Worm (Caenorhabditis elegans) whole organism, L4 larva: Measurements from ENCODE around the gene dnj-5.

Experiments used
- F26F4.8 ChIP-seq: fragments of 200-800 bp; sonication (Bioruptor generic); conservative IDR thresholded peaks from 2 replicates; pipeline ENCODE4 v1.3.6; 2022; ENCODE audit warnings: missing genetic modification characterization, missing compliant biosample characterization
- F44E2.7 ChIP-seq: fragments of 200-800 bp; sonication (Bioruptor generic); IDR thresholded peaks from 2 replicates; pipeline ENCODE4 v2.1.2; 2022; ENCODE audit warnings: missing genetic modification characterization, missing compliant biosample characterization
- F49E8.2 ChIP-seq: sonication (generic microtip); optimal IDR thresholded peaks from 2 replicates; lab custom pipeline; 2016; ENCODE audit warnings: missing compliant biosample characterization, mild to moderate bottlenecking, missing genetic modification characterization, borderline replicate concordance
- R02D3.7 ChIP-seq: fragments of 150-350 bp; sonication (generic microtip); optimal IDR thresholded peaks from 3 replicates; lab custom pipeline; 2014; ENCODE audit warnings: missing biosample characterization, missing genetic modification characterization
- Y48G9A.11 ChIP-seq: fragments of 200-800 bp; sonication (Bioruptor generic); IDR thresholded peaks from 2 replicates; pipeline ENCODE4 v1.3.6; 2022; ENCODE audit warnings: missing genetic modification reagents, missing genetic modification characterization, missing compliant biosample characterization
- Y5F2A.4 ChIP-seq: fragments of 200-800 bp; sonication (Bioruptor generic); optimal IDR thresholded peaks from 2 replicates; lab custom pipeline; 2018; ENCODE audit warnings: mild to moderate bottlenecking, missing genetic modification characterization, missing compliant biosample characterization
- aly-2 ChIP-seq: sonication (generic microtip); optimal IDR thresholded peaks from 2 replicates; lab custom pipeline; 2018; ENCODE audit warnings: missing biosample characterization, missing genetic modification characterization
- ama-1 ChIP-seq: fragments of 150-350 bp; optimal IDR thresholded peaks from 2 replicates; lab custom pipeline; 2014; ENCODE audit warnings: inconsistent platforms, mixed read lengths
- ceh-82 ChIP-seq: sonication (generic microtip); optimal IDR thresholded peaks from 2 replicates; lab custom pipeline; 2017; ENCODE audit warnings: missing biosample characterization, missing genetic modification characterization
- ctbp-1 ChIP-seq: fragments of 200-800 bp; sonication (Bioruptor generic); IDR thresholded peaks from 2 replicates; pipeline ENCODE4 v1.3.6; 2022; ENCODE audit warnings: missing genetic modification reagents, missing genetic modification characterization, missing compliant biosample characterization
- daf-8 ChIP-seq: fragments of 200-800 bp; sonication (Bioruptor generic); IDR thresholded peaks from 2 replicates; pipeline ENCODE4 v1.3.6; 2022; ENCODE audit warnings: missing genetic modification characterization, missing compliant biosample characterization
- dmd-6 ChIP-seq: fragments of 200-800 bp; sonication (Bioruptor generic); IDR thresholded peaks from 2 replicates; pipeline ENCODE4 v1.3.6; 2022; ENCODE audit warnings: missing genetic modification reagents, missing genetic modification characterization, missing compliant biosample characterization
- dpl-1 ChIP-seq: fragments of 150-350 bp; optimal IDR thresholded peaks from 2 replicates; lab custom pipeline; 2014; ENCODE audit warnings: missing biosample characterization, missing genetic modification reagents, missing genetic modification characterization
- dve-1 ChIP-seq: sonication (generic microtip); optimal IDR thresholded peaks from 2 replicates; lab custom pipeline; 2017; ENCODE audit warnings: antibody characterized with exemption, mild to moderate bottlenecking, missing genetic modification characterization, missing compliant biosample characterization; ENCODE audit not compliant: insufficient read depth
- egl-27 ChIP-seq: sonication (generic microtip); optimal IDR thresholded peaks from 3 replicates; lab custom pipeline; 2017; ENCODE audit warnings: missing biosample characterization, missing genetic modification reagents, missing genetic modification characterization
- egl-43 ChIP-seq: fragments of 200-800 bp; sonication (Bioruptor generic); IDR thresholded peaks from 2 replicates; pipeline ENCODE4 v1.3.6; 2022; ENCODE audit warnings: missing genetic modification reagents, missing genetic modification characterization, missing compliant biosample characterization
- fos-1 ChIP-seq: fragments of 150-350 bp; optimal IDR thresholded peaks from 2 replicates; lab custom pipeline; 2014; ENCODE audit warnings: missing biosample characterization, missing genetic modification characterization
- hlh-11 ChIP-seq: fragments of 200-800 bp; sonication (Bioruptor generic); optimal IDR thresholded peaks from 2 replicates; lab custom pipeline; 2018; ENCODE audit warnings: mild to moderate bottlenecking, missing genetic modification characterization, missing compliant biosample characterization
- hlh-30 ChIP-seq: sonication (generic microtip); optimal IDR thresholded peaks from 2 replicates; lab custom pipeline; 2017; ENCODE audit warnings: antibody characterized with exemption, mild to moderate bottlenecking, missing genetic modification characterization, missing compliant biosample characterization; ENCODE audit not compliant: insufficient read depth
- hmg-1.1 ChIP-seq: fragments of 200-800 bp; sonication (Bioruptor generic); IDR thresholded peaks from 2 replicates; pipeline ENCODE4 v1.3.6; 2022; ENCODE audit warnings: missing genetic modification reagents, missing genetic modification characterization, missing compliant biosample characterization
- lir-3 ChIP-seq: sonication (generic microtip); optimal IDR thresholded peaks from 2 replicates; lab custom pipeline; 2016; ENCODE audit warnings: mild to moderate bottlenecking, missing genetic modification characterization, missing compliant biosample characterization
- madf-5 ChIP-seq, 2 experiments: fragments of 200-800 bp; sonication (Bioruptor generic); IDR thresholded peaks; 2 replicates each; pipeline ENCODE4 v1.3.6; 2022; ENCODE audit warnings: missing compliant biosample characterization in 2 of 2, missing genetic modification characterization in 2 of 2
- madf-9 ChIP-seq: fragments of 200-800 bp; sonication (Bioruptor generic); conservative IDR thresholded peaks from 2 replicates; pipeline ENCODE4 v1.3.6; 2022; ENCODE audit warnings: missing genetic modification reagents, missing genetic modification characterization, missing compliant biosample characterization
- mdl-1 ChIP-seq, 2 experiments: fragments of 150-350 bp in 1 of 2; sonication (generic microtip) in 1 of 2; optimal IDR thresholded peaks; 2 replicates each; lab custom pipeline; 2014 to 2017; ENCODE audit warnings: missing biosample characterization in 2 of 2, missing genetic modification characterization in 2 of 2
- mep-1 ChIP-seq: fragments of 150-350 bp; sonication (generic microtip); optimal IDR thresholded peaks from 3 replicates; lab custom pipeline; 2014; ENCODE audit warnings: missing biosample characterization, missing genetic modification characterization
- mes-2 ChIP-seq: sonication (generic microtip); optimal IDR thresholded peaks from 2 replicates; lab custom pipeline; 2016; ENCODE audit warnings: missing genotype, mild to moderate bottlenecking, missing genetic modification characterization, missing compliant biosample characterization; ENCODE audit not compliant: poor library complexity, severe bottlenecking
- mxl-2 ChIP-seq: fragments of 200-800 bp; sonication (Bioruptor generic); conservative IDR thresholded peaks from 2 replicates; pipeline ENCODE4 v1.3.6; 2022; ENCODE audit warnings: missing genetic modification reagents, missing genetic modification characterization, missing compliant biosample characterization
- mxl-3 ChIP-seq: fragments of 200-800 bp; sonication (Bioruptor generic); optimal IDR thresholded peaks from 2 replicates; lab custom pipeline; 2018; ENCODE audit warnings: mild to moderate bottlenecking, missing genetic modification characterization, missing compliant biosample characterization
- nhr-11 ChIP-seq: fragments of 150-350 bp; optimal IDR thresholded peaks from 2 replicates; lab custom pipeline; 2014; ENCODE audit warnings: missing biosample characterization, missing genetic modification characterization
- nhr-111 ChIP-seq: fragments of 200-800 bp; sonication (Bioruptor generic); optimal IDR thresholded peaks from 2 replicates; lab custom pipeline; 2018; ENCODE audit warnings: mild to moderate bottlenecking, missing genetic modification characterization, missing compliant biosample characterization
- nhr-237 ChIP-seq: sonication (generic microtip); optimal IDR thresholded peaks from 2 replicates; lab custom pipeline; 2017; ENCODE audit warnings: missing biosample characterization, missing genetic modification characterization
- nhr-25 ChIP-seq: sonication (generic microtip); optimal IDR thresholded peaks from 2 replicates; lab custom pipeline; 2017; ENCODE audit warnings: missing genetic modification characterization, mild to moderate bottlenecking, missing compliant biosample characterization, antibody characterized with exemption, moderate library complexity, borderline replicate concordance; ENCODE audit not compliant: insufficient read depth
- nhr-28 ChIP-seq: fragments of 150-350 bp; optimal IDR thresholded peaks from 2 replicates; lab custom pipeline; 2014; ENCODE audit warnings: missing biosample characterization, missing genetic modification characterization
- nhr-41 ChIP-seq: fragments of 200-800 bp; sonication (Bioruptor generic); IDR thresholded peaks from 2 replicates; pipeline ENCODE4 v1.3.6; 2022; ENCODE audit warnings: missing genetic modification reagents, missing genetic modification characterization, missing compliant biosample characterization
- nhr-42 ChIP-seq: fragments of 200-800 bp; sonication (Bioruptor generic); IDR thresholded peaks from 2 replicates; pipeline ENCODE4 v1.3.6; 2022; ENCODE audit warnings: missing genetic modification characterization, missing compliant biosample characterization
- nhr-48 ChIP-seq: sonication (generic microtip); optimal IDR thresholded peaks from 2 replicates; lab custom pipeline; 2016; ENCODE audit warnings: mild to moderate bottlenecking, missing genetic modification characterization, missing compliant biosample characterization
- pha-4 ChIP-seq, 2 experiments: fragments of 150-350 bp in 1 of 2; fragments of 200-800 bp in 1 of 2; sonication (Bioruptor generic) in 1 of 2; IDR thresholded peaks in 1 of 2; optimal IDR thresholded peaks in 1 of 2; 2 replicates each; pipeline versions ENCODE4 v1.3.6 to Lab custom; 2014 to 2022; ENCODE audit warnings: missing genetic modification characterization in 2 of 2, missing genetic modification reagents in 2 of 2, missing biosample characterization in 1 of 2, missing compliant biosample characterization in 1 of 2
- rbr-2 ChIP-seq: sonication (generic microtip); optimal IDR thresholded peaks from 2 replicates; lab custom pipeline; 2016; ENCODE audit warnings: missing genotype, missing genetic modification characterization, missing compliant biosample characterization
- sdz-12 ChIP-seq: fragments of 200-800 bp; sonication (Bioruptor generic); optimal IDR thresholded peaks from 2 replicates; lab custom pipeline; 2018; ENCODE audit warnings: mild to moderate bottlenecking, missing genetic modification characterization, missing compliant biosample characterization
- set-16 ChIP-seq: fragments of 200-800 bp; sonication (Bioruptor generic); IDR thresholded peaks from 2 replicates; pipeline ENCODE4 v1.3.6; 2022; ENCODE audit warnings: missing genetic modification reagents, missing genetic modification characterization, missing compliant biosample characterization
- snpc-4 ChIP-seq: fragments of 150-350 bp; optimal IDR thresholded peaks from 2 replicates; lab custom pipeline; 2014; ENCODE audit warnings: missing biosample characterization, missing genetic modification characterization
- spr-1 ChIP-seq: sonication (generic microtip); optimal IDR thresholded peaks from 2 replicates; lab custom pipeline; 2016; ENCODE audit warnings: mild to moderate bottlenecking, missing genetic modification characterization, missing compliant biosample characterization
- spr-3 ChIP-seq: fragments of 200-800 bp; sonication (Bioruptor generic); optimal IDR thresholded peaks from 2 replicates; lab custom pipeline; 2018; ENCODE audit warnings: mild to moderate bottlenecking, missing genetic modification characterization, missing compliant biosample characterization
- tag-97 ChIP-seq: fragments of 200-800 bp; sonication (Bioruptor generic); IDR thresholded peaks from 2 replicates; pipeline ENCODE4 v1.3.6; 2022; ENCODE audit warnings: missing genetic modification characterization, missing compliant biosample characterization
- tra-1 ChIP-seq: fragments of 200-800 bp; sonication (Bioruptor generic); IDR thresholded peaks from 2 replicates; pipeline ENCODE4 v1.3.6; 2022; ENCODE audit warnings: missing genetic modification reagents, missing genetic modification characterization, missing compliant biosample characterization
- unc-130 ChIP-seq: sonication (generic microtip); optimal IDR thresholded peaks from 2 replicates; lab custom pipeline; 2016; ENCODE audit warnings: missing genetic modification reagents, missing genetic modification characterization, missing compliant biosample characterization
- unc-62 ChIP-seq, 3 experiments: fragments of 150-350 bp in 1 of 3; sonication (generic microtip); optimal IDR thresholded peaks in 2 of 3; peaks in 1 of 3; 1 replicate in 1 of 3; 2 replicates in 2 of 3; lab custom pipeline; 2014 to 2017; ENCODE audit warnings: missing biosample characterization in 3 of 3, missing genetic modification characterization in 3 of 3, missing genetic modification reagents in 3 of 3, missing genotype in 1 of 3
- vab-7 ChIP-seq: fragments of 200-800 bp; sonication (Bioruptor generic); IDR thresholded peaks from 2 replicates; pipeline ENCODE4 v1.3.6; 2022; ENCODE audit warnings: missing genetic modification reagents, missing genetic modification characterization, missing compliant biosample characterization
- zag-1 ChIP-seq: fragments of 150-350 bp; optimal IDR thresholded peaks from 2 replicates; lab custom pipeline; 2014; ENCODE audit warnings: missing biosample characterization, missing genetic modification characterization
- ztf-7 ChIP-seq: fragments of 150-350 bp; optimal IDR thresholded peaks from 2 replicates; lab custom pipeline; 2014; ENCODE audit warnings: missing biosample characterization, missing genetic modification characterization

dnj-5 gene

DNA sequence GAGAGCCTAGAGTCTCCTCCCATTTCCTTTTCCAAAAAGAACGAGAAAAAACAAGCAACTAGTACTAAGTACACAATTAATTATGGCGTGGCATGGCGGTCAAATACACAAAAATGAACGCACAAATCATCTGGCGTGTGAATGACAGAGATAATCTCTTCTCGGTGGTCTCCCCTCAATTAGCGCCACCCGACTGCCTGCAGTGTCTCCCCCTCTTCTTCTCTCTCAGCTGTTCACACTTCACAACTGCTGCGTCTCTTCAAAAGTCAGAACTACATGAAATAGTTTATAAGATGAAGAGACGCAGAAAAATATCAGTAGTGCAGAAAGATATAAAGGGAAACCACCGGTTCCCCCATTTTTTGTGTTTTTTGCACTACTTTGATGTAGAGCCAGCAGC lies 30.7 kb downstream of the dnj-5 start (continued):
- TF ChIP-seq spr-1 (tag; lab: Kevin White, UChicago) (no peak), daf-8 (GFP tag; lab: Robert Waterston, UW) (no peak), R02D3.7 (tag; lab: Kevin White, UChicago) (no peak), F49E8.2 (no peak), ama-1 (lab: Kevin White, UChicago) (no peak), nhr-41 (GFP tag; lab: Robert Waterston, UW) (no peak), nhr-25 (no peak), vab-7 (GFP tag; lab: Robert Waterston, UW) (no peak), snpc-4 (tag; lab: Kevin White, UChicago) (no peak), unc-62 (GFP tag; optimal IDR thresholded peaks at IDR 0.05 in 1 of 2; lab: Kevin White, UChicago) (no peak), unc-62 (tag; optimal IDR thresholded peaks at IDR 0.05; lab: Kevin White, UChicago) (no peak), set-16 (no peak), nhr-111 (no peak), tra-1 (GFP tag; lab: Robert Waterston, UW) (peak; percentile 90), mes-2 (tag; lab: Kevin White, UChicago) (peak; percentile 43), spr-3 (no peak), mdl-1 (tag; optimal IDR thresholded peaks at IDR 0.05; lab: Kevin White, UChicago) (peak; percentile 46 to 82), mxl-2 (GFP tag; lab: Robert Waterston, UW) (no peak), rbr-2 (peak; percentile 36), dve-1 (tag; lab: Kevin White, UChicago) (peak; percentile 67), hmg-1.1 (GFP tag; lab: Robert Waterston, UW) (peak; percentile 54; the same call in 1 of the 2 replicates), zag-1 (tag; lab: Kevin White, UChicago) (no peak), egl-27 (tag; lab: Kevin White, UChicago) (no peak), nhr-28 (tag; lab: Kevin White, UChicago) (peak; percentile 74), sdz-12 (GFP tag; lab: Kevin White, UChicago) (no peak), ceh-82 (no peak), F26F4.8 (GFP tag; lab: Robert Waterston, UW) (no peak), unc-130 (GFP tag; lab: Kevin White, UChicago) (no peak), hlh-30 (tag; lab: Kevin White, UChicago) (peak; percentile 68), egl-43 (no peak), dmd-6 (GFP tag; lab: Robert Waterston, UW) (peak; percentile 69), aly-2 (tag; lab: Kevin White, UChicago) (no peak), fos-1 (no peak), hlh-11 (tag; lab: Kevin White, UChicago) (peak; percentile 91), Y5F2A.4 (GFP tag; lab: Kevin White, UChicago) (no peak), Y48G9A.11 (GFP tag; lab: Robert Waterston, UW) (no peak), madf-9 (GFP tag; lab: Robert Waterston, UW) (peak; percentile 36; the same call in 1 of the 2 replicates), pha-4 (GFP tag; IDR thresholded peaks at IDR 0.05; lab: Robert Waterston, UW) (peak; percentile 51; the same call in 1 of the 2 replicates), pha-4 (tag; optimal IDR thresholded peaks at IDR 0.05; lab: Kevin White, UChicago) (no peak), F44E2.7 (no peak), lir-3 (tag; lab: Kevin White, UChicago) (no peak), tag-97 (GFP tag; lab: Robert Waterston, UW) (no peak), mep-1 (tag; lab: Kevin White, UChicago) (peak; percentile 62), madf-5 (GFP tag; IDR thresholded peaks at IDR 0.05; lab: Robert Waterston, UW) (no peak), nhr-237 (no peak), dpl-1 (no peak), nhr-42 (GFP tag; lab: Robert Waterston, UW) (no peak), ctbp-1 (peak; percentile 43; the same call in 1 of the 2 replicates), mxl-3 (GFP tag; lab: Kevin White, UChicago) (peak; percentile 69), nhr-48 (tag; lab: Kevin White, UChicago) (no peak), ztf-7 (tag; lab: Kevin White, UChicago) (no peak), nhr-11 (tag; lab: Kevin White, UChicago) (peak; percentile 66)
